Worm (Caenorhabditis elegans) whole organism, L3 larva: Measurements from ENCODE around the gene W09D10.4.

ENCODE experiments used
- R02D3.7 ChIP-seq: fragments of 150-350 bp; optimal IDR thresholded peaks from 2 replicates; lab custom pipeline; 2014; ENCODE audit warnings: missing biosample characterization, missing genetic modification characterization
- ZK546.5 ChIP-seq: sonication (generic microtip); optimal IDR thresholded peaks from 2 replicates; lab custom pipeline; 2017; ENCODE audit warnings: missing biosample characterization, missing genetic modification characterization
- ama-1 ChIP-seq: fragments of 150-350 bp; optimal IDR thresholded peaks from 2 replicates; lab custom pipeline; 2018
- ceh-16 ChIP-seq: sonication (generic microtip); optimal IDR thresholded peaks from 2 replicates; lab custom pipeline; 2017; ENCODE audit warnings: missing biosample characterization, missing genetic modification characterization
- ceh-28 ChIP-seq: fragments of 150-350 bp; optimal IDR thresholded peaks from 2 replicates; lab custom pipeline; 2014; ENCODE audit warnings: missing biosample characterization, missing genetic modification reagents, missing genetic modification characterization
- ceh-82 ChIP-seq: fragments of 150-350 bp; optimal IDR thresholded peaks from 2 replicates; lab custom pipeline; 2014; ENCODE audit warnings: missing biosample characterization, missing genetic modification characterization
- ceh-9 ChIP-seq: sonication (generic microtip); optimal IDR thresholded peaks from 2 replicates; lab custom pipeline; 2018; ENCODE audit warnings: missing biosample characterization, missing genetic modification characterization
- daf-12 ChIP-seq: fragments of 150-350 bp; optimal IDR thresholded peaks from 2 replicates; lab custom pipeline; 2014; ENCODE audit warnings: missing biosample characterization, missing genetic modification reagents, missing genetic modification characterization
- egl-27 ChIP-seq: sonication (generic microtip); optimal IDR thresholded peaks from 4 replicates; lab custom pipeline; 2017; ENCODE audit warnings: missing biosample characterization, missing genetic modification reagents, missing genetic modification characterization
- egl-5 ChIP-seq: fragments of 150-350 bp; optimal IDR thresholded peaks from 2 replicates; lab custom pipeline; 2017; ENCODE audit warnings: missing biosample characterization, missing genetic modification reagents, missing genetic modification characterization, inconsistent platforms
- elt-2 ChIP-seq: sonication (generic microtip); optimal IDR thresholded peaks from 2 replicates; lab custom pipeline; 2016; ENCODE audit warnings: missing genetic modification reagents, mild to moderate bottlenecking, missing genetic modification characterization, missing compliant biosample characterization
- elt-3 ChIP-seq, 3 experiments: fragments of 150-350 bp in 1 of 3; sonication (generic microtip) in 2 of 3; optimal IDR thresholded peaks; 2 replicates in 2 of 3; 4 replicates in 1 of 3; lab custom pipeline; 2014 to 2017; ENCODE audit warnings: missing biosample characterization in 3 of 3, missing genetic modification characterization in 3 of 3
- fkh-10 ChIP-seq: sonication (generic microtip); optimal IDR thresholded peaks from 2 replicates; lab custom pipeline; 2017; ENCODE audit warnings: missing biosample characterization, missing genetic modification reagents, missing genetic modification characterization
- fkh-2 ChIP-seq: fragments of 150-350 bp; optimal IDR thresholded peaks from 2 replicates; lab custom pipeline; 2014; ENCODE audit warnings: missing biosample characterization, missing genetic modification reagents, missing genetic modification characterization
- fos-1 ChIP-seq: fragments of 150-350 bp; optimal IDR thresholded peaks from 2 replicates; lab custom pipeline; 2014; ENCODE audit warnings: missing biosample characterization, missing genetic modification characterization
- hmg-11 ChIP-seq: sonication (generic microtip); optimal IDR thresholded peaks from 2 replicates; lab custom pipeline; 2016; ENCODE audit warnings: missing genetic modification characterization, missing compliant biosample characterization
- jun-1 ChIP-seq: fragments of 150-350 bp; optimal IDR thresholded peaks from 2 replicates; lab custom pipeline; 2014; ENCODE audit warnings: missing biosample characterization, missing genetic modification reagents, missing genetic modification characterization
- lin-15B ChIP-seq: fragments of 150-350 bp; optimal IDR thresholded peaks from 2 replicates; lab custom pipeline; 2014; ENCODE audit warnings: missing biosample characterization, missing genetic modification characterization
- lin-39 ChIP-seq: fragments of 150-350 bp; optimal IDR thresholded peaks from 2 replicates; lab custom pipeline; 2018; ENCODE audit warnings: missing biosample characterization, missing genetic modification reagents, missing genetic modification characterization
- lsy-12 ChIP-seq: sonication (generic microtip); optimal IDR thresholded peaks from 2 replicates; lab custom pipeline; 2016; ENCODE audit warnings: mild to moderate bottlenecking, missing genetic modification characterization, missing compliant biosample characterization
- mdl-1 ChIP-seq: fragments of 150-350 bp; optimal IDR thresholded peaks from 2 replicates; lab custom pipeline; 2014; ENCODE audit warnings: missing biosample characterization, missing genetic modification characterization
- nfya-1 ChIP-seq: sonication (generic microtip); optimal IDR thresholded peaks from 2 replicates; lab custom pipeline; 2017; ENCODE audit warnings: missing genetic modification characterization, mild to moderate bottlenecking, missing compliant biosample characterization, antibody characterized with exemption, moderate library complexity; ENCODE audit not compliant: insufficient read depth
- nhr-11 ChIP-seq: fragments of 150-350 bp; optimal IDR thresholded peaks from 2 replicates; lab custom pipeline; 2014; ENCODE audit warnings: missing biosample characterization, missing genetic modification characterization
- nhr-12 ChIP-seq: fragments of 150-350 bp; optimal IDR thresholded peaks from 2 replicates; lab custom pipeline; 2014; ENCODE audit warnings: missing biosample characterization, missing genetic modification characterization
- nhr-23 ChIP-seq: fragments of 150-350 bp; optimal IDR thresholded peaks from 2 replicates; lab custom pipeline; 2014; ENCODE audit warnings: missing biosample characterization, missing genetic modification reagents, missing genetic modification characterization
- nhr-237 ChIP-seq: fragments of 150-350 bp; optimal IDR thresholded peaks from 2 replicates; lab custom pipeline; 2014; ENCODE audit warnings: missing biosample characterization, missing genetic modification characterization
- nhr-25 ChIP-seq: sonication (generic microtip); optimal IDR thresholded peaks from 2 replicates; lab custom pipeline; 2017; ENCODE audit warnings: missing biosample characterization, missing genetic modification characterization
- nhr-28 ChIP-seq: fragments of 150-350 bp; optimal IDR thresholded peaks from 2 replicates; lab custom pipeline; 2014; ENCODE audit warnings: missing biosample characterization, missing genetic modification characterization
- nhr-43 ChIP-seq: sonication (generic microtip); optimal IDR thresholded peaks from 2 replicates; lab custom pipeline; 2016; ENCODE audit warnings: mild to moderate bottlenecking, missing genetic modification characterization, missing compliant biosample characterization; ENCODE audit not compliant: poor library complexity, severe bottlenecking
- nhr-67 ChIP-seq: fragments of 150-350 bp; optimal IDR thresholded peaks from 2 replicates; lab custom pipeline; 2014; ENCODE audit warnings: missing biosample characterization, missing genetic modification characterization
- nhr-76 ChIP-seq: fragments of 150-350 bp; sonication (generic microtip); optimal IDR thresholded peaks from 5 replicates; lab custom pipeline; 2014; ENCODE audit warnings: missing biosample characterization, missing genetic modification characterization
- pha-4 ChIP-seq: fragments of 150-350 bp; optimal IDR thresholded peaks from 2 replicates; lab custom pipeline; 2014; ENCODE audit warnings: missing biosample characterization, missing genetic modification reagents, missing genetic modification characterization
- pqm-1 ChIP-seq: fragments of 150-350 bp; optimal IDR thresholded peaks from 2 replicates; lab custom pipeline; 2017; ENCODE audit warnings: missing biosample characterization, missing genetic modification characterization, inconsistent platforms
- sea-2 ChIP-seq: fragments of 150-350 bp; sonication (generic microtip); optimal IDR thresholded peaks from 4 replicates; lab custom pipeline; 2014; ENCODE audit warnings: missing biosample characterization, missing genetic modification reagents, missing genetic modification characterization
- skn-1 ChIP-seq: fragments of 150-350 bp; optimal IDR thresholded peaks from 2 replicates; lab custom pipeline; 2014; ENCODE audit warnings: missing biosample characterization, missing genetic modification characterization
- snpc-4 ChIP-seq: fragments of 150-350 bp; optimal IDR thresholded peaks from 2 replicates; lab custom pipeline; 2014; ENCODE audit warnings: missing biosample characterization, missing genetic modification characterization
- tbx-2 ChIP-seq: sonication (generic microtip); optimal IDR thresholded peaks from 2 replicates; lab custom pipeline; 2016; ENCODE audit warnings: mild to moderate bottlenecking, missing genetic modification characterization, missing compliant biosample characterization
- unc-39 ChIP-seq: sonication (generic microtip); optimal IDR thresholded peaks from 4 replicates; lab custom pipeline; 2017; ENCODE audit warnings: missing biosample characterization, missing genetic modification characterization
- unc-62 ChIP-seq: fragments of 150-350 bp; sonication (generic microtip); optimal IDR thresholded peaks from 4 replicates; lab custom pipeline; 2014; ENCODE audit warnings: missing biosample characterization, missing genetic modification reagents, missing genetic modification characterization
- zag-1 ChIP-seq: fragments of 150-350 bp; optimal IDR thresholded peaks from 2 replicates; lab custom pipeline; 2014; ENCODE audit warnings: missing biosample characterization, missing genetic modification characterization
- ztf-11 ChIP-seq: fragments of 150-350 bp; optimal IDR thresholded peaks from 2 replicates; lab custom pipeline; 2014; ENCODE audit warnings: missing biosample characterization, missing genetic modification characterization

W09D10.4 gene

DNA sequence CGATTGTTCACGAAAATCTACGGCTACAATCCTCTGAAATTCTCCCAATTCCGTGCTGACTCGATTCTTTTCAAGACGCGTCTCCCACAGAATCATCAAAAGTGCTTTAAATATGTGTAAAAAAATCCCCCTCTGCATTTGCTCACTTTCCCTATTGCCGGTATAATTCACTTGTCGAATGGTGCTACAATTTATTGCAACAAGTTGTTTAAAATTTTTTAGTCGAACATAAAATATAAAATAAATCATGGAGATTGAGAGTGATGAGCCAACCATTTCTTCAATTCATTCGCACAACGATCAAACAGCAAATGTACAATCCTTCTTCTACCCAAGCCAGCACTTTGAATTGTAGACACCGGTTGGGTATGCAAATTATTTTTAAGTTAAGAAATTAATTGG lies 30.4 kb upstream of the W09D10.4 start:
- TF ChIP-seq elt-3 (tag; optimal IDR thresholded peaks at IDR 0.05; lab: Kevin White, UChicago) = no peak
- no peak for TF ChIP-seq lin-39
- no peak for TF ChIP-seq fkh-2 (tag; lab: Kevin White, UChicago)
- TF ChIP-seq ceh-82 (tag; lab: Kevin White, UChicago) = peak; percentile 14
- peak; percentile 8 for TF ChIP-seq elt-2 (tag; lab: Kevin White, UChicago)
- peak; percentile 20 for TF ChIP-seq nhr-43 (tag; lab: Kevin White, UChicago)

DNA sequence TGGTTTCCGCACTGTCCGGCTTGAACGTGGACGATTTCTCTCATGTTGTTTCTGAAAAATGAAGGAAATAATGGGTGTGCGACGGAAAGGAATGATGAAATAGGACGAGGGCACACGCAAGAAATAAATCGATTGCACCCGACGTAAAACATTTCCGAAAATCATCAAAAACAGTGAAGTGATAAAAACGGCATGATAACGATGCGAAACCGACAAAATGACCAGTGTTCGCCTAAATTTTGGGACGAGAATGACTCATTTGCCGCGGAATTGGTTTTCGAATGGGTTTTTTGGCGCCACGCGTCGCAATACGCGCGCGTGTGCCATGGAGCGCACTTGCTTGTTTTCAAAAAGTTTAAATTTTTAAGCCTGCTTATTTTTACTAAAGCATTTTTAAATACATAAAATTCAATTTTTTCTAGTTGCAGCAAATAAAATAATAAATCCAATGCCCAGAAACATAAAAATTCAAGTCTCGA lies 26.4 kb upstream of the W09D10.4 start, which contains the start of the genes tbb-1 and rib-2:
TSS of gene tbb-1 (minus strand) at position 51 of the 479 bp plus-strand sequence.
TSS of gene rib-2 (plus strand) at position 429 of the 479 bp plus-strand sequence.
- TF ChIP-seq fkh-10 (GFP tag; lab: Kevin White, UChicago) = no peak
- no peak for TF ChIP-seq mdl-1 (tag; lab: Kevin White, UChicago)
- TF ChIP-seq ama-1 (lab: Kevin White, UChicago) = peak; percentile 38
- TF ChIP-seq hmg-11 (tag; lab: Kevin White, UChicago) = peak; percentile 77
- no peak for TF ChIP-seq nhr-11
- peak; percentile 23 for TF ChIP-seq lsy-12 (tag; lab: Kevin White, UChicago)
- TF ChIP-seq nfya-1 (tag; lab: Kevin White, UChicago) = peak; percentile 85
- no peak for TF ChIP-seq ztf-11 (tag; lab: Kevin White, UChicago)
- TF ChIP-seq sea-2 (GFP tag; lab: Kevin White, UChicago) = no peak
- peak; percentile 100 for TF ChIP-seq egl-5 (tag; lab: Kevin White, UChicago)
- TF ChIP-seq skn-1 (tag; lab: Kevin White, UChicago) = peak; percentile 43
- no peak for TF ChIP-seq unc-39 (tag; lab: Kevin White, UChicago)
- peak; percentile 93 for TF ChIP-seq lin-15B
- TF ChIP-seq elt-2 (tag; lab: Kevin White, UChicago) = peak; percentile 97
- TF ChIP-seq nhr-25 (tag; lab: Kevin White, UChicago) = peak; percentile 78
- peak; percentile 38 for TF ChIP-seq egl-27 (tag; lab: Kevin White, UChicago)
- no peak for TF ChIP-seq ZK546.5 (tag; lab: Kevin White, UChicago)
- TF ChIP-seq lin-39 = peak; percentile 94
- TF ChIP-seq pqm-1 (tag; lab: Kevin White, UChicago) = peak; percentile 88
- TF ChIP-seq unc-62 = no peak
- TF ChIP-seq ceh-28 (tag; lab: Kevin White, UChicago) = peak; percentile 73
- peak; percentile 98 for TF ChIP-seq fos-1 (tag; lab: Kevin White, UChicago)
- no peak for TF ChIP-seq daf-12 (tag; lab: Kevin White, UChicago)
- TF ChIP-seq R02D3.7 (tag; lab: Kevin White, UChicago) = peak; percentile 20
- TF ChIP-seq jun-1 = peak; percentile 95
- no peak for TF ChIP-seq nhr-67 (tag; lab: Kevin White, UChicago)
- peak; percentile 83 for TF ChIP-seq nhr-23 (tag; lab: Kevin White, UChicago)
- TF ChIP-seq snpc-4 = peak; percentile 84
- peak; percentile 86 for TF ChIP-seq pha-4 (tag; lab: Kevin White, UChicago)
- no peak for TF ChIP-seq nhr-237 (tag; lab: Kevin White, UChicago)
- TF ChIP-seq nhr-76 (tag; lab: Kevin White, UChicago) = no peak

DNA sequence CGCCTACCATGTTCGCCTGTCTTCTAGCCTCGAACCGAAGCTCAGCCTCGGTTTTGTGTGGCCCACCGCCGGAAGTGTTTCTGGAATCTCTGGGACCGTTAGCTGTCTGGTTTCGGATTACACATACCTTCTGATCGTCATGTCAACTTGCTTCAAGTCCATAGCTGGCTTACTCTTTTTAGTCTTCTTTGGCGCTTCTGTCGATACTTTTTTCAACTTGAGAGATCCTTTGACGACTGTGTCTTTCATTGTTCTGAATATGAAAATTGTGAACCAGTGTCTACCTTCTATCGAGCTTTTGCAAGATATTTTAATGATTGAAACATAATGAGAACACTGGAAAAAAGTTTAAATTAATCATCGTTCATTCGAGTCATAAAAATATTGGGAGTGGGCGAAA lies 24.5 kb upstream of the W09D10.4 start, which contains the start of gene K01G5.8:
TSS of gene K01G5.8 (minus strand) at position 255 of the 400 bp plus-strand sequence.
- no peak for TF ChIP-seq fos-1 (tag; lab: Kevin White, UChicago)

DNA sequence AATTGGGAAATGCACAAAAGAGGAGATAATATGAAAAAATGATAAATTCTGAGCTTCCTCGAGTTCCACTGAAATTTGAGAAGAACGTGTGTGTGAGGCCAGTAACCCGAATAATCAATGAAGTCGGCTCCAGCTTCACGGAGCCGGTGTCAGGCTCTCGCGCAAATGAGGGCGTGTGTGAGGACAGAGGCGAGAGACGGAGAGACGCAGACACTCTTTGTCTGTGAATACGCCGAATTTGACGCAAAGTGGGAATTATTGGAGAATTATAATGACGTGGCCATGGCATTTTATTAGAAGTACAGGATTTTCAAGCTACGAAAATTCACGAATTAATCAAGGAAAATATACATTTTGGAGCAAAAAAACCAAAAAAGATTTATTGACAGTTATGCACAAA lies 23.9 kb upstream of the W09D10.4 start:
- TF ChIP-seq nfya-1 (tag; lab: Kevin White, UChicago) (peak; percentile 79), ztf-11 (tag; lab: Kevin White, UChicago) (no peak), elt-2 (tag; lab: Kevin White, UChicago) (peak; percentile 45), fkh-10 (GFP tag; lab: Kevin White, UChicago) (no peak), nhr-12 (tag; lab: Kevin White, UChicago) (no peak), fos-1 (tag; lab: Kevin White, UChicago) (no peak), ceh-16 (tag; lab: Kevin White, UChicago) (no peak), mdl-1 (tag; lab: Kevin White, UChicago) (no peak), nhr-23 (tag; lab: Kevin White, UChicago) (peak; percentile 37), ceh-28 (tag; lab: Kevin White, UChicago) (peak; percentile 25), pqm-1 (tag; lab: Kevin White, UChicago) (no peak), ama-1 (lab: Kevin White, UChicago) (peak; percentile 56), nhr-43 (tag; lab: Kevin White, UChicago) (no peak), lin-39 (peak; percentile 52), nhr-28 (tag; lab: Kevin White, UChicago) (no peak), ceh-82 (tag; lab: Kevin White, UChicago) (no peak), nhr-67 (tag; lab: Kevin White, UChicago) (no peak), tbx-2 (tag; lab: Kevin White, UChicago) (no peak), daf-12 (tag; lab: Kevin White, UChicago) (no peak), nhr-237 (tag; lab: Kevin White, UChicago) (no peak), jun-1 (no peak), unc-62 (no peak), nhr-11 (no peak), unc-39 (tag; lab: Kevin White, UChicago) (no peak), sea-2 (GFP tag; lab: Kevin White, UChicago) (no peak), hmg-11 (tag; lab: Kevin White, UChicago) (peak; percentile 66), lin-15B (peak; percentile 72), nhr-76 (tag; lab: Kevin White, UChicago) (no peak), snpc-4 (peak; percentile 16), egl-5 (tag; lab: Kevin White, UChicago) (no peak), zag-1 (tag; lab: Kevin White, UChicago) (no peak), skn-1 (tag; lab: Kevin White, UChicago) (no peak), ceh-9 (no peak), pha-4 (tag; lab: Kevin White, UChicago) (peak; percentile 37), lsy-12 (tag; lab: Kevin White, UChicago) (no peak)
